Fruit fly (Drosophila melanogaster): ENCODE measurements around the gene phol.

DNA sequence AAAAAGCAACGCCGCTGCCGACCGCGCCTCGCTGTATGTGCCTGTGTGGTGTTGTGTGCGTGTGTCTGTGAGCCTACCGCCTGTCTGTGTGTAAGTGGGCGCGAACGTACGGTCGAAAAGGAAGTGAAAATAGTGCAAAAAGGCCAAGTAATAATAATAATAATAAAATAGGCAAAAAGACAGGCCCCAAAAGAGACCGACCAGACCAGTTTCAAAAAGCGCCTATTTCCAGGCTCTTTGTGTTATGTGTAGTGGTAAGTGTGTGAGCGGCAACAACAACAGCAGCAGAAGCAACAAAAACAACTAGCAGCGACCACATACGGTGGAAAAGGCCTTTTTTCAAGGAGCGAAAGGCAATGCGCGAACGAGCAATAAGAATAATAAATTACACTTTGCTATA is 6.7 kb upstream of the phol start:
- peak; percentile 64 for TF ChIP-seq Ets96B (tag; optimal IDR thresholded peaks at IDR 0.05)
- TF ChIP-seq Sox102F (GFP tag; optimal IDR thresholded peaks at IDR 0.05): no peak
- TF ChIP-seq CG31627 (GFP tag; optimal IDR thresholded peaks at IDR 0.05): no peak
- no peak for TF ChIP-seq CG6854 (GFP tag; optimal IDR thresholded peaks at IDR 0.05)
- TF ChIP-seq fd59A (GFP tag; optimal IDR thresholded peaks at IDR 0.05): no peak
- TF ChIP-seq CG3032 (tag; optimal IDR thresholded peaks at IDR 0.05): peak; percentile 46
- no peak for TF ChIP-seq cyc (GFP tag; optimal IDR thresholded peaks at IDR 0.05)
- peak; percentile 86 to 87 for TF ChIP-seq ss (GFP tag; optimal IDR thresholded peaks at IDR 0.05)
- no peak for TF ChIP-seq Sox14 (GFP tag; optimal IDR thresholded peaks at IDR 0.05)
- no peak for TF ChIP-seq Eip75B (GFP tag; optimal IDR thresholded peaks at IDR 0.05)

Data from whole organism, prepupa.